Worm (Caenorhabditis elegans) whole organism, L1 larva: ENCODE data around the gene zim-3.

Experiments
- blmp-1 ChIP-seq: fragments of 150-350 bp; optimal IDR thresholded peaks from 2 replicates; lab custom pipeline; 2014; ENCODE audit warnings: missing biosample characterization, missing genetic modification characterization
- dpl-1 ChIP-seq, 3 experiments: fragments of 150-350 bp in 2 of 3; sonication (generic microtip) in 1 of 3; optimal IDR thresholded peaks; 2 replicates each; lab custom pipeline; 2014 to 2017; ENCODE audit warnings: missing biosample characterization in 3 of 3, missing genetic modification characterization in 3 of 3, missing genetic modification reagents in 3 of 3
- dsc-1 ChIP-seq: sonication (generic microtip); optimal IDR thresholded peaks from 2 replicates; lab custom pipeline; 2016; ENCODE audit warnings: mild to moderate bottlenecking, missing genetic modification characterization, missing compliant biosample characterization
- skn-1 ChIP-seq: fragments of 150-350 bp; optimal IDR thresholded peaks from 2 replicates; lab custom pipeline; 2014; ENCODE audit warnings: missing biosample characterization, missing genetic modification characterization
- snpc-4 ChIP-seq: fragments of 150-350 bp; optimal IDR thresholded peaks from 2 replicates; lab custom pipeline; 2014; ENCODE audit warnings: missing biosample characterization, missing genetic modification characterization
- unc-30 ChIP-seq: sonication (generic microtip); optimal IDR thresholded peaks from 2 replicates; lab custom pipeline; 2017; ENCODE audit warnings: missing biosample characterization, missing genetic modification characterization
- unc-62 ChIP-seq: fragments of 150-350 bp; optimal IDR thresholded peaks from 2 replicates; lab custom pipeline; 2014; ENCODE audit warnings: missing biosample characterization, missing genetic modification reagents, missing genetic modification characterization

- no peak for TF ChIP-seq blmp-1 (tag; lab: Kevin White, UChicago)
- TF ChIP-seq skn-1 (tag; lab: Kevin White, UChicago) = no peak
- no peak for TF ChIP-seq dpl-1 (GFP tag; optimal IDR thresholded peaks at IDR 0.05; lab: Kevin White, UChicago)
- no peak for TF ChIP-seq dsc-1 (tag; lab: Kevin White, UChicago)
- TF ChIP-seq unc-30 = no peak
- TF ChIP-seq unc-62 = no peak
- TF ChIP-seq snpc-4 (tag; lab: Kevin White, UChicago) = no peak
These were observed 37.4 kb upstream of the zim-3 start, which contains the start of gene cal-4 for ce11 chrIV:10521106-10521505.
